Fruit fly (Drosophila melanogaster): ENCODE data around the gene CG15040.

The CG15040 gene

dm6 chrX:18630990-18631389 is 13.6 kb upstream of the CG15040 start:
- TF ChIP-seq vri (GFP tag; optimal IDR thresholded peaks at IDR 0.05) (peak; percentile 47), OdsH (GFP tag; optimal IDR thresholded peaks at IDR 0.05) (no peak), Eip78C (GFP tag) (peak; percentile 51)

dm6 chrX:18627002-18627401 is 9.6 kb upstream of the CG15040 start:
- TF ChIP-seq spab (GFP tag; optimal IDR thresholded peaks at IDR 0.05) (no peak), Eip78C (GFP tag) (peak; percentile 11)

dm6 chrX:18621649-18622346 is 4.4 kb upstream of the CG15040 start:
- TF ChIP-seq Eip78C (GFP tag) (peak; percentile 27), CG6792 (GFP tag; optimal IDR thresholded peaks at IDR 0.05) (no peak)

- TF ChIP-seq CG6808 (GFP tag; optimal IDR thresholded peaks at IDR 0.05): peak; percentile 2
- peak; percentile 6 for TF ChIP-seq Eip78C (GFP tag)
- TF ChIP-seq Hr38 (GFP tag; optimal IDR thresholded peaks at IDR 0.05): no peak
Measured at dm6 chrX:18618122-18618521, 733 bp upstream of the CG15040 start.

dm6 chrX:18613434-18613833 is 4.0 kb downstream of the CG15040 start:
- TF ChIP-seq CG3032 (tag; optimal IDR thresholded peaks at IDR 0.05) (peak; percentile 21), CG31627 (GFP tag; optimal IDR thresholded peaks at IDR 0.05) (peak; percentile 49), svp (GFP tag) (peak; percentile 64), CG1621 (tag; optimal IDR thresholded peaks at IDR 0.05) (peak; percentile 13), CG34406 (GFP tag; optimal IDR thresholded peaks at IDR 0.05) (no peak), CG10669 (GFP tag; optimal IDR thresholded peaks at IDR 0.05) (peak; percentile 46), acj6 (GFP tag; optimal IDR thresholded peaks at IDR 0.05) (peak; percentile 38), lz (GFP tag; optimal IDR thresholded peaks at IDR 0.05) (peak; percentile 42), CG6792 (GFP tag; optimal IDR thresholded peaks at IDR 0.05) (peak; percentile 27), CG11294 (GFP tag; IDR thresholded peaks at IDR 0.05) (no peak), Eip78C (GFP tag) (peak; percentile 63), CG11762 (GFP tag; optimal IDR thresholded peaks at IDR 0.05; ENCODE audit: insufficient read depth) (no peak), net (GFP tag; optimal IDR thresholded peaks at IDR 0.05) (no peak), CG11902 (GFP tag; optimal IDR thresholded peaks at IDR 0.05) (peak; percentile 26), Smox (GFP tag; optimal IDR thresholded peaks at IDR 0.05) (peak; percentile 31), Hr4 (GFP tag; optimal IDR thresholded peaks at IDR 0.05) (peak; percentile 10), Ets21C (GFP tag; optimal IDR thresholded peaks at IDR 0.05) (peak; percentile 27), Ets96B (tag; optimal IDR thresholded peaks at IDR 0.05) (peak; percentile 36), pdm3 (GFP tag; optimal IDR thresholded peaks at IDR 0.05) (peak; percentile 34), Met (GFP tag; optimal IDR thresholded peaks at IDR 0.05) (peak; percentile 44), CG32006 (GFP tag; optimal IDR thresholded peaks at IDR 0.05) (peak; percentile 12), cyc (GFP tag; optimal IDR thresholded peaks at IDR 0.05) (peak; percentile 50), Eip75B (GFP tag; optimal IDR thresholded peaks at IDR 0.05) (peak; percentile 19), Sox14 (GFP tag; optimal IDR thresholded peaks at IDR 0.05) (no peak), Sox15 (GFP tag; optimal IDR thresholded peaks at IDR 0.05) (peak; percentile 0), CG6808 (GFP tag; optimal IDR thresholded peaks at IDR 0.05) (peak; percentile 12), achi (GFP tag; optimal IDR thresholded peaks at IDR 0.05) (peak; percentile 20), Eip93F (GFP tag; optimal IDR thresholded peaks at IDR 0.05) (no peak), spab (GFP tag; optimal IDR thresholded peaks at IDR 0.05) (peak; percentile 9), CG3919 (GFP tag; optimal IDR thresholded peaks at IDR 0.05) (peak; percentile 22), Blimp-1 (GFP tag; optimal IDR thresholded peaks at IDR 0.05) (no peak), CG6163 (GFP tag; IDR thresholded peaks at IDR 0.05) (peak; percentile 48; the same call in 1 of the 3 replicates), CG7368 (GFP tag; optimal IDR thresholded peaks at IDR 0.05) (no peak), CG10631 (GFP tag; optimal IDR thresholded peaks at IDR 0.05) (peak; percentile 22), Sox102F (GFP tag; optimal IDR thresholded peaks at IDR 0.05) (peak; percentile 29), OdsH (GFP tag; optimal IDR thresholded peaks at IDR 0.05) (peak; percentile 22), Hr39 (GFP tag; optimal IDR thresholded peaks at IDR 0.05) (peak; percentile 49), dsx (GFP tag; optimal IDR thresholded peaks at IDR 0.05; ENCODE audit: poor library complexity, severe bottlenecking) (no peak)

All from whole organism, prepupa.